Worm (Caenorhabditis elegans): ENCODE results near the gene K09H11.11.

K09H11.11 gene

ce11 chrV:5780713-5781360, 25.8 kb upstream of the K09H11.11 start, which contains the start of gene F44E7.5 (continued):
- peak; percentile 87 for TF ChIP-seq hlh-30 (tag; optimal IDR thresholded peaks at IDR 0.05; ENCODE audit: insufficient read depth)
- TF ChIP-seq lin-39 (tag; optimal IDR thresholded peaks at IDR 0.05): no peak
- no peak for TF ChIP-seq jun-1 (tag; optimal IDR thresholded peaks at IDR 0.05)
- no peak for TF ChIP-seq F44E2.7 (GFP tag; IDR thresholded peaks at IDR 0.05)
- no peak for TF ChIP-seq duxl-1 (tag; optimal IDR thresholded peaks at IDR 0.05; ENCODE audit: poor library complexity)
- peak; percentile 12 for TF ChIP-seq unc-130 (GFP tag; optimal IDR thresholded peaks at IDR 0.05)
- no peak for TF ChIP-seq attf-4 (tag; optimal IDR thresholded peaks at IDR 0.05)
- TF ChIP-seq nhr-11 (tag; optimal IDR thresholded peaks at IDR 0.05): no peak
- TF ChIP-seq F10B5.3 (tag; optimal IDR thresholded peaks at IDR 0.05): no peak
- peak; percentile 98 for TF ChIP-seq mxl-3 (GFP tag; optimal IDR thresholded peaks at IDR 0.05)
- TF ChIP-seq gei-8 (GFP tag; optimal IDR thresholded peaks at IDR 0.05): no peak
- TF ChIP-seq cey-2 (tag; optimal IDR thresholded peaks at IDR 0.05; ENCODE audit: borderline replicate concordance, insufficient read depth): peak; percentile 29
- TF ChIP-seq ceh-28 (tag; optimal IDR thresholded peaks at IDR 0.05): no peak
- TF ChIP-seq nhr-41 (GFP tag; IDR thresholded peaks at IDR 0.05): no peak
- no peak for TF ChIP-seq zag-1 (tag; optimal IDR thresholded peaks at IDR 0.05)
- TF ChIP-seq ceh-82 (tag; optimal IDR thresholded peaks at IDR 0.05): no peak
- TF ChIP-seq mdt-29 (GFP tag; IDR thresholded peaks at IDR 0.05): no peak
- TF ChIP-seq zfp-3 (GFP tag; conservative IDR thresholded peaks at IDR 0.05): no peak
- TF ChIP-seq lin-1 (GFP tag; IDR thresholded peaks at IDR 0.05): no peak
- no peak for TF ChIP-seq madf-5 (GFP tag; IDR thresholded peaks at IDR 0.05)
- no peak for TF ChIP-seq ama-1 (optimal IDR thresholded peaks at IDR 0.05)
- no peak for TF ChIP-seq saeg-2 (GFP tag; IDR thresholded peaks at IDR 0.05)
- no peak for TF ChIP-seq nhr-111 (GFP tag; optimal IDR thresholded peaks at IDR 0.05)
- TF ChIP-seq hmg-1.1 (GFP tag; IDR thresholded peaks at IDR 0.05): peak; percentile 47
- TF ChIP-seq nhr-10 (tag; optimal IDR thresholded peaks at IDR 0.05): no peak
- no peak for TF ChIP-seq D1046.2 (GFP tag; IDR thresholded peaks at IDR 0.05)
- TF ChIP-seq set-16 (GFP tag; IDR thresholded peaks at IDR 0.05): no peak
- TF ChIP-seq tra-1 (GFP tag; IDR thresholded peaks at IDR 0.05): no peak
- TF ChIP-seq dmd-6 (GFP tag; IDR thresholded peaks at IDR 0.05): peak; percentile 65
- TF ChIP-seq dpl-1 (GFP tag; optimal IDR thresholded peaks at IDR 0.05): peak; percentile 41
- TF ChIP-seq mdl-1 (tag; optimal IDR thresholded peaks at IDR 0.05): peak; percentile 13 to 82
- no peak for TF ChIP-seq ceh-44 (GFP tag; IDR thresholded peaks at IDR 0.05)
- TF ChIP-seq ceh-20 (GFP tag; IDR thresholded peaks at IDR 0.05): 0 out of 2 replicates have a peak, but pooled peaks have one; percentile 45
- TF ChIP-seq nhr-102 (tag; optimal IDR thresholded peaks at IDR 0.05): peak; percentile 43
- peak; percentile 45; the same call in 1 of the 2 replicates for TF ChIP-seq php-3 (GFP tag; IDR thresholded peaks at IDR 0.05)
- no peak for TF ChIP-seq zip-2 (tag; optimal IDR thresholded peaks at IDR 0.05)
- TF ChIP-seq vab-7 (GFP tag; IDR thresholded peaks at IDR 0.05): no peak
- no peak for TF ChIP-seq zfp-2 (tag; optimal IDR thresholded peaks at IDR 0.05)
- no peak for TF ChIP-seq egl-27 (tag; optimal IDR thresholded peaks at IDR 0.05)
- TF ChIP-seq ctbp-1 (GFP tag; IDR thresholded peaks at IDR 0.05): no peak
- 0 out of 2 replicates have a peak, but pooled peaks have one; percentile 57 for TF ChIP-seq mxl-2 (GFP tag; conservative IDR thresholded peaks at IDR 0.05)
- TF ChIP-seq zip-11 (GFP tag; IDR thresholded peaks at IDR 0.05): peak; percentile 95
- TF ChIP-seq F37D6.2 (tag; optimal IDR thresholded peaks at IDR 0.05): no peak
- TF ChIP-seq lim-7 (GFP tag; IDR thresholded peaks at IDR 0.05): no peak
- no peak for TF ChIP-seq lin-15B (tag; optimal IDR thresholded peaks at IDR 0.05)
- no peak; the same call in 1 of the 2 replicates for TF ChIP-seq arid-1 (GFP tag; conservative IDR thresholded peaks at IDR 0.05)
- TF ChIP-seq ceh-32 (tag; optimal IDR thresholded peaks at IDR 0.05; ENCODE audit: poor library complexity): no peak
- no peak for TF ChIP-seq F26F4.8 (GFP tag; conservative IDR thresholded peaks at IDR 0.05)
- TF ChIP-seq lin-13 (GFP tag; optimal IDR thresholded peaks at IDR 0.05): no peak
- TF ChIP-seq pha-4 (GFP tag; IDR thresholded peaks at IDR 0.05): no peak
- TF ChIP-seq pha-4 (tag; optimal IDR thresholded peaks at IDR 0.05): no peak
